Fruit fly (Drosophila melanogaster) whole organism, embryonic: ENCODE data around the gene CG4297.

Experiments
- Asciz ChIP-seq: fragments of 200-800 bp; sonication (Bioruptor generic); optimal IDR thresholded peaks from 2 replicates; lab custom pipeline; 2017; ENCODE audit warnings: missing biosample characterization, mild to moderate bottlenecking, missing genetic modification characterization, missing genetic modification reagents
- B-H2 ChIP-seq: fragments of 200-800 bp; sonication (Bioruptor generic); optimal IDR thresholded peaks from 2 replicates; lab custom pipeline; 2018; ENCODE audit warnings: missing biosample characterization, mild to moderate bottlenecking, missing genetic modification characterization
- Blimp-1 ChIP-seq: fragments of 200-800 bp; sonication (Bioruptor generic); optimal IDR thresholded peaks from 3 replicates; lab custom pipeline; 2018; ENCODE audit warnings: missing biosample characterization, missing genetic modification characterization, mild to moderate bottlenecking, moderate library complexity, missing genetic modification reagents
- CG10209 ChIP-seq: fragments of 200-800 bp; sonication (Bioruptor generic); optimal IDR thresholded peaks from 3 replicates; lab custom pipeline; 2017; ENCODE audit warnings: missing biosample characterization, mild to moderate bottlenecking, missing genetic modification characterization, missing genetic modification reagents
- CG10654 ChIP-seq: fragments of 200-800 bp; sonication (Bioruptor generic); optimal IDR thresholded peaks from 2 replicates; lab custom pipeline; 2016; ENCODE audit warnings: missing biosample characterization, missing genetic modification characterization
- CG12391 ChIP-seq: fragments of 200-800 bp; sonication (Bioruptor generic); optimal IDR thresholded peaks from 3 replicates; lab custom pipeline; 2018; ENCODE audit warnings: missing biosample characterization, mild to moderate bottlenecking, missing genetic modification characterization, moderate library complexity
- CG13123 ChIP-seq: fragments of 200-800 bp; sonication (Bioruptor generic); optimal IDR thresholded peaks from 2 replicates; lab custom pipeline; 2016; ENCODE audit warnings: missing biosample characterization, missing genetic modification characterization
- CG14860 ChIP-seq: fragments of 200-800 bp; sonication (Bioruptor generic); IDR thresholded peaks from 3 replicates; pipeline ENCODE4 v1.3.6; 2022; ENCODE audit warnings: missing biosample characterization, missing genetic modification characterization; ENCODE audit not compliant: partially characterized antibody
- CG14965 ChIP-seq: fragments of 200-800 bp; sonication (Bioruptor generic); optimal IDR thresholded peaks from 2 replicates; lab custom pipeline; 2016; ENCODE audit warnings: missing biosample characterization, missing genetic modification characterization, borderline replicate concordance
- CG1603 ChIP-seq: fragments of 200-800 bp; sonication (Bioruptor generic); optimal IDR thresholded peaks from 2 replicates; lab custom pipeline; 2019; ENCODE audit warnings: missing biosample characterization, mild to moderate bottlenecking, missing genetic modification characterization, moderate library complexity
- CG16815 ChIP-seq: fragments of 200-800 bp; sonication (Bioruptor generic); optimal IDR thresholded peaks from 3 replicates; lab custom pipeline; 2017; ENCODE audit warnings: missing biosample characterization, mild to moderate bottlenecking, missing genetic modification characterization
- CG17568 ChIP-seq: fragments of 200-800 bp; sonication (Bioruptor generic); optimal IDR thresholded peaks from 2 replicates; lab custom pipeline; 2018; ENCODE audit warnings: missing biosample characterization, mild to moderate bottlenecking, missing genetic modification characterization, moderate library complexity
- CG18011 ChIP-seq: fragments of 200-800 bp; sonication (Bioruptor generic); optimal IDR thresholded peaks from 2 replicates; lab custom pipeline; 2017; ENCODE audit warnings: missing biosample characterization, missing genetic modification characterization, mild to moderate bottlenecking, moderate library complexity, missing genotype
- CG18599 ChIP-seq: fragments of 200-800 bp; sonication (Bioruptor generic); optimal IDR thresholded peaks from 3 replicates; lab custom pipeline; 2017; ENCODE audit warnings: missing biosample characterization, missing genetic modification characterization, mild to moderate bottlenecking, moderate library complexity, missing genetic modification reagents
- CG2202 ChIP-seq: fragments of 200-800 bp; sonication (Bioruptor generic); optimal IDR thresholded peaks from 2 replicates; lab custom pipeline; 2018; ENCODE audit warnings: missing biosample characterization, mild to moderate bottlenecking, missing genetic modification characterization
- CG2678 ChIP-seq: fragments of 200-800 bp; sonication (Bioruptor generic); optimal IDR thresholded peaks from 3 replicates; lab custom pipeline; 2019; ENCODE audit warnings: missing biosample characterization, mild to moderate bottlenecking, missing genetic modification characterization, moderate library complexity
- CG2712 ChIP-seq: fragments of 200-800 bp; optimal IDR thresholded peaks from 3 replicates; lab custom pipeline; 2019; ENCODE audit warnings: missing biosample characterization, mild to moderate bottlenecking, missing genetic modification characterization, moderate library complexity
- CG2875 ChIP-seq: fragments of 200-800 bp; sonication (Bioruptor generic); optimal IDR thresholded peaks from 2 replicates; lab custom pipeline; 2017; ENCODE audit warnings: missing biosample characterization, mild to moderate bottlenecking, missing genetic modification characterization, missing genetic modification reagents
- CG31365 ChIP-seq: fragments of 200-800 bp; sonication (Bioruptor generic); optimal IDR thresholded peaks from 2 replicates; lab custom pipeline; 2018; ENCODE audit warnings: missing biosample characterization, mild to moderate bottlenecking, missing genetic modification characterization
- CG4707 ChIP-seq: fragments of 200-800 bp; sonication (Bioruptor generic); optimal IDR thresholded peaks from 2 replicates; lab custom pipeline; 2018; ENCODE audit warnings: missing biosample characterization, mild to moderate bottlenecking, missing genetic modification characterization, moderate library complexity
- CG7556 ChIP-seq: fragments of 200-800 bp; sonication (Bioruptor generic); optimal IDR thresholded peaks from 2 replicates; lab custom pipeline; 2017; ENCODE audit warnings: missing biosample characterization, mild to moderate bottlenecking, missing genetic modification characterization
- CoRest ChIP-seq: fragments of 200-800 bp; sonication (Bioruptor generic); optimal IDR thresholded peaks from 3 replicates; lab custom pipeline; 2018; ENCODE audit warnings: missing biosample characterization, mild to moderate bottlenecking, missing genetic modification characterization, moderate library complexity
- Ets97D ChIP-seq: fragments of 200-800 bp; sonication (Bioruptor generic); optimal IDR thresholded peaks from 3 replicates; lab custom pipeline; 2016; ENCODE audit warnings: missing biosample characterization, missing genetic modification characterization
- Fer2 ChIP-seq: fragments of 200-800 bp; sonication (Bioruptor generic); optimal IDR thresholded peaks from 2 replicates; lab custom pipeline; 2018; ENCODE audit warnings: missing biosample characterization, mild to moderate bottlenecking, missing genetic modification characterization, moderate library complexity
- Hmr ChIP-seq: fragments of 200-800 bp; sonication (Bioruptor generic); optimal IDR thresholded peaks from 3 replicates; lab custom pipeline; 2017; ENCODE audit warnings: mild to moderate bottlenecking, missing biosample characterization, missing genetic modification reagents, missing genetic modification characterization
- Hmx ChIP-seq: fragments of 200-800 bp; sonication (Bioruptor generic); optimal IDR thresholded peaks from 2 replicates; lab custom pipeline; 2016; ENCODE audit warnings: missing biosample characterization, missing genetic modification characterization
- Lim3 ChIP-seq: fragments of 200-800 bp; sonication (Bioruptor generic); IDR thresholded peaks from 2 replicates; pipeline ENCODE4 v1.3.6; 2022; ENCODE audit warnings: missing biosample characterization, missing genetic modification characterization
- MBD-R2 ChIP-seq: fragments of 200-800 bp; sonication (Bioruptor generic); IDR thresholded peaks from 2 replicates; pipeline ENCODE4 v1.3.6; 2022; ENCODE audit warnings: missing biosample characterization, missing genetic modification characterization
- Nf-YA ChIP-seq: fragments of 200-800 bp; sonication (Bioruptor generic); IDR thresholded peaks from 2 replicates; pipeline ENCODE4 v1.3.6; 2022; ENCODE audit warnings: missing biosample characterization, missing genetic modification characterization
- PHDP ChIP-seq: fragments of 200-800 bp; sonication (Bioruptor generic); optimal IDR thresholded peaks from 3 replicates; lab custom pipeline; 2018; ENCODE audit warnings: missing biosample characterization, mild to moderate bottlenecking, missing genetic modification characterization, moderate library complexity
- Rfx ChIP-seq: fragments of 200-800 bp; sonication (Bioruptor generic); IDR thresholded peaks from 2 replicates; pipeline ENCODE4 v1.3.6; 2022; ENCODE audit warnings: missing biosample characterization, missing genetic modification characterization
- Sox102F ChIP-seq: fragments of 200-800 bp; sonication (Bioruptor generic); optimal IDR thresholded peaks from 2 replicates; lab custom pipeline; 2018; ENCODE audit warnings: missing biosample characterization, mild to moderate bottlenecking, missing genetic modification characterization, moderate library complexity
- Sry-δ ChIP-seq: fragments of 200-800 bp; sonication (Bioruptor generic); optimal IDR thresholded peaks from 2 replicates; lab custom pipeline; 2016; ENCODE audit warnings: missing biosample characterization, missing genetic modification characterization
- bsh ChIP-seq, 2 experiments: fragments of 200-800 bp; sonication (Bioruptor generic); optimal IDR thresholded peaks; 2 replicates each; lab custom pipeline; 2017 to 2018; ENCODE audit warnings: mild to moderate bottlenecking in 2 of 2, missing biosample characterization in 2 of 2, missing genetic modification characterization in 2 of 2, moderate library complexity in 1 of 2
- dm ChIP-seq: fragments of 200-800 bp; sonication (Bioruptor generic); optimal IDR thresholded peaks from 3 replicates; lab custom pipeline; 2016; ENCODE audit warnings: missing biosample characterization, missing genetic modification characterization
- ems ChIP-seq: fragments of 200-800 bp; sonication (Bioruptor generic); optimal IDR thresholded peaks from 3 replicates; lab custom pipeline; 2016; ENCODE audit warnings: missing biosample characterization, missing genetic modification characterization
- fd64A ChIP-seq: fragments of 200-800 bp; sonication (Bioruptor generic); optimal IDR thresholded peaks from 3 replicates; lab custom pipeline; 2018; ENCODE audit warnings: missing biosample characterization, mild to moderate bottlenecking, missing genetic modification characterization
- gcm ChIP-seq: fragments of 200-800 bp; sonication (Bioruptor generic); optimal IDR thresholded peaks from 2 replicates; lab custom pipeline; 2019; ENCODE audit warnings: missing biosample characterization, mild to moderate bottlenecking, missing genetic modification characterization, moderate library complexity
- grau ChIP-seq: fragments of 200-800 bp; optimal IDR thresholded peaks from 3 replicates; lab custom pipeline; 2019; ENCODE audit warnings: missing biosample characterization, mild to moderate bottlenecking, missing genetic modification characterization, moderate library complexity
- insv ChIP-seq, 2 experiments: fragments of 200-800 bp; sonication (Bioruptor generic); optimal IDR thresholded peaks; 3 replicates each; lab custom pipeline; 2016 to 2018; ENCODE audit warnings: missing biosample characterization in 2 of 2, missing genetic modification characterization in 2 of 2
- lilli ChIP-seq: fragments of 200-800 bp; sonication (Bioruptor generic); optimal IDR thresholded peaks from 3 replicates; lab custom pipeline; 2016; ENCODE audit warnings: missing biosample characterization, missing genetic modification characterization
- mam ChIP-seq: fragments of 200-800 bp; sonication (Bioruptor generic); optimal IDR thresholded peaks from 3 replicates; lab custom pipeline; 2016; ENCODE audit warnings: missing biosample characterization, missing genetic modification characterization
- onecut ChIP-seq: fragments of 200-800 bp; sonication (Bioruptor generic); IDR thresholded peaks from 2 replicates; pipeline ENCODE4 v1.3.6; 2022; ENCODE audit warnings: missing biosample characterization, missing genetic modification characterization
- sc ChIP-seq, 3 experiments: fragments of >200 bp in 2 of 3; fragments of 200-800 bp in 1 of 3; sonication (Bioruptor generic) in 1 of 3; optimal IDR thresholded peaks; 2 replicates in 2 of 3; 3 replicates in 1 of 3; lab custom pipeline; 2017; ENCODE audit warnings: mild to moderate bottlenecking in 1 of 3, missing biosample characterization in 1 of 3, missing genetic modification characterization in 1 of 3, missing genetic modification reagents in 1 of 3
- scrt ChIP-seq: fragments of 200-800 bp; sonication (Bioruptor generic); optimal IDR thresholded peaks from 2 replicates; lab custom pipeline; 2018; ENCODE audit warnings: missing biosample characterization, mild to moderate bottlenecking, missing genetic modification characterization, moderate library complexity
- sens ChIP-seq: fragments of 200-800 bp; sonication (Bioruptor generic); peaks from one replicate; lab custom pipeline; 2016; ENCODE audit warnings: missing biosample characterization, missing genetic modification characterization
- stc ChIP-seq: fragments of 200-800 bp; sonication (Bioruptor generic); IDR thresholded peaks from 2 replicates; pipeline ENCODE4 v1.3.6; 2022; ENCODE audit warnings: missing biosample characterization, missing genetic modification characterization
- tap ChIP-seq: fragments of 200-800 bp; optimal IDR thresholded peaks from 3 replicates; lab custom pipeline; 2019; ENCODE audit warnings: missing biosample characterization, mild to moderate bottlenecking, missing genetic modification characterization, moderate library complexity
- tgo ChIP-seq: fragments of 200-800 bp; sonication (Bioruptor generic); IDR thresholded peaks from 3 replicates; pipeline ENCODE4 v1.3.6; 2022; ENCODE audit warnings: missing biosample characterization, missing genetic modification characterization
- yki ChIP-seq: fragments of >200 bp; optimal IDR thresholded peaks from 3 replicates; lab custom pipeline; 2018

CG4297 gene

DNA sequence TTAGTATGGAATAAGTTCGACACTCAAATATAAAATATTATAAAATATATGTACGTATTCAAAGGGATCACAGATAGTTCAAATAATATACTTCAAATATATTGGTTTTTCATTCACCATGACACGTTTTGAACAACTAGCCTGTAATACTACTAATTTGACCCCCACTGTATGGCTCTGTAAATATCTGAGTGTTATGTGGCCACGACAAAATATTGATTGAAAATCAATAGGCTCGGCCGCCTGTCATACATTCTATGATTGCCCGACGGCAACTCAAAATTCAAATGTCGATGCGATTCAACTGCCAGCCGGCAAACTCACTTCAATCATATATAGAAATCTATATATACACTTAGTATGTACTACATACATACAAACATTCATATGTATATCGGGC lies 2.1 kb downstream of the CG4297 start (continued):
- no peak for TF ChIP-seq CG31365 (tag; lab: Kevin White, UChicago)
- TF ChIP-seq lilli (GFP tag; lab: Kevin White, UChicago): no peak
- no peak for TF ChIP-seq Ets97D
- peak; percentile 35 for TF ChIP-seq fd64A (GFP tag; lab: Kevin White, UChicago)
- peak; percentile 58 for TF ChIP-seq sens (GFP tag; lab: Kevin White, UChicago)
- TF ChIP-seq CG17568: peak; percentile 31
- TF ChIP-seq MBD-R2 (GFP tag; lab: Robert Waterston, UW): no peak
- TF ChIP-seq CG16815 (GFP tag; lab: Kevin White, UChicago): peak; percentile 10
- TF ChIP-seq CG14965 (GFP tag; lab: Kevin White, UChicago): no peak
- peak; percentile 41 for TF ChIP-seq Sox102F (GFP tag; lab: Kevin White, UChicago)
- TF ChIP-seq grau: no peak
- TF ChIP-seq PHDP (tag; lab: Kevin White, UChicago): peak; percentile 13
- TF ChIP-seq onecut (GFP tag; lab: Robert Waterston, UW): peak; percentile 67
- TF ChIP-seq CG2202 (tag; lab: Kevin White, UChicago): peak; percentile 45
- TF ChIP-seq yki: no peak
- TF ChIP-seq ems (GFP tag; lab: Kevin White, UChicago): no peak
- TF ChIP-seq Blimp-1: peak; percentile 22
- peak; percentile 6 for TF ChIP-seq Hmr (GFP tag; lab: Kevin White, UChicago)
- no peak for TF ChIP-seq CG7556
- TF ChIP-seq CG18011 (GFP tag; lab: Kevin White, UChicago): no peak
- no peak for TF ChIP-seq Lim3 (GFP tag; lab: Robert Waterston, UW)
- TF ChIP-seq CG1603 (tag; lab: Kevin White, UChicago): peak; percentile 48
- TF ChIP-seq CG12391 (tag; lab: Kevin White, UChicago): peak; percentile 19
- peak; percentile 26 for TF ChIP-seq CG4707 (GFP tag; lab: Kevin White, UChicago)
- TF ChIP-seq Asciz: peak; percentile 67
- TF ChIP-seq CG10654 (GFP tag; lab: Kevin White, UChicago): peak; percentile 8
- TF ChIP-seq CG10209 (GFP tag; lab: Kevin White, UChicago): peak; percentile 41
- TF ChIP-seq tgo (GFP tag; lab: Robert Waterston, UW): no peak
- TF ChIP-seq stc (GFP tag; lab: Robert Waterston, UW): peak; percentile 14; the same call in 1 of the 2 replicates
- peak; percentile 8 for TF ChIP-seq tap (tag; lab: Kevin White, UChicago)
- no peak for TF ChIP-seq CG13123 (GFP tag; lab: Kevin White, UChicago)
- no peak for TF ChIP-seq insv (GFP tag; optimal IDR thresholded peaks at IDR 0.05; lab: Kevin White, UChicago)
- TF ChIP-seq mam (GFP tag; lab: Kevin White, UChicago): no peak
- no peak for TF ChIP-seq CoRest (tag; lab: Kevin White, UChicago)
- no peak for TF ChIP-seq scrt (GFP tag; lab: Kevin White, UChicago)
- TF ChIP-seq gcm (GFP tag; lab: Kevin White, UChicago): peak; percentile 24
- peak; percentile 40 for TF ChIP-seq CG18599 (GFP tag; lab: Kevin White, UChicago)
- peak; percentile 17 for TF ChIP-seq CG2712 (tag; lab: Kevin White, UChicago)
- TF ChIP-seq B-H2 (GFP tag; lab: Kevin White, UChicago): no peak
- no peak for TF ChIP-seq sc (optimal IDR thresholded peaks at IDR 0.05; lab: Kevin White, UChicago)
- TF ChIP-seq sc (GFP tag; optimal IDR thresholded peaks at IDR 0.05; lab: Kevin White, UChicago): peak; percentile 52
- no peak for TF ChIP-seq Hmx (GFP tag; lab: Kevin White, UChicago)
- TF ChIP-seq Fer2 (tag; lab: Kevin White, UChicago): no peak
- TF ChIP-seq CG2875 (GFP tag; lab: Kevin White, UChicago): peak; percentile 31
- TF ChIP-seq Rfx (GFP tag; lab: Robert Waterston, UW): 0 out of 2 replicates have a peak, but pooled peaks have one; percentile 4
- peak in 1 of 2 experiments; percentile 70 for TF ChIP-seq bsh (GFP tag; optimal IDR thresholded peaks at IDR 0.05; lab: Kevin White, UChicago)
- no peak for TF ChIP-seq dm (GFP tag; lab: Kevin White, UChicago)
- TF ChIP-seq CG2678 (tag; lab: Kevin White, UChicago): peak; percentile 28
- no peak for TF ChIP-seq CG14860 (GFP tag; lab: Robert Waterston, UW)
- 0 out of 2 replicates have a peak, but pooled peaks have one; percentile 21 for TF ChIP-seq Nf-YA (GFP tag; lab: Robert Waterston, UW)
- TF ChIP-seq Sry-δ (GFP tag; lab: Kevin White, UChicago): no peak
